Worm (Caenorhabditis elegans) whole organism, late embryonic: ENCODE data around the gene fbxa-126.

ENCODE experiments used
- ama-1 ChIP-seq: fragments of 150-350 bp; optimal IDR thresholded peaks from 2 replicates; lab custom pipeline; 2014
- ceh-24 ChIP-seq: sonication (generic microtip); optimal IDR thresholded peaks from 2 replicates; lab custom pipeline; 2016; ENCODE audit warnings: mild to moderate bottlenecking, missing genetic modification characterization, missing compliant biosample characterization
- elt-2 ChIP-seq: sonication (generic microtip); optimal IDR thresholded peaks from 2 replicates; lab custom pipeline; 2016; ENCODE audit warnings: missing genetic modification reagents, missing genetic modification characterization, missing compliant biosample characterization
- ets-4 ChIP-seq: sonication (generic microtip); optimal IDR thresholded peaks from 2 replicates; lab custom pipeline; 2016; ENCODE audit warnings: missing genetic modification characterization, missing compliant biosample characterization
- fax-1 ChIP-seq: sonication (generic microtip); optimal IDR thresholded peaks from 2 replicates; lab custom pipeline; 2016; ENCODE audit warnings: missing genotype, missing genetic modification characterization, missing compliant biosample characterization
- nfya-1 ChIP-seq: sonication (generic microtip); optimal IDR thresholded peaks from 2 replicates; lab custom pipeline; 2017; ENCODE audit warnings: missing genetic modification characterization, mild to moderate bottlenecking, missing compliant biosample characterization, antibody characterized with exemption, moderate library complexity
- pha-4 ChIP-seq: fragments of 150-350 bp; optimal IDR thresholded peaks from 2 replicates; lab custom pipeline; 2018; ENCODE audit warnings: missing biosample characterization, missing genetic modification reagents, missing genetic modification characterization
- rnt-1 ChIP-seq: sonication (generic microtip); optimal IDR thresholded peaks from 2 replicates; lab custom pipeline; 2016; ENCODE audit warnings: missing genetic modification characterization, missing compliant biosample characterization
- syd-9 ChIP-seq: sonication (generic microtip); optimal IDR thresholded peaks from 2 replicates; lab custom pipeline; 2016; ENCODE audit warnings: mild to moderate bottlenecking, missing genetic modification characterization, moderate library complexity, missing compliant biosample characterization
- unc-55 ChIP-seq: sonication (generic microtip); optimal IDR thresholded peaks from 2 replicates; lab custom pipeline; 2017; ENCODE audit warnings: missing biosample characterization, missing genetic modification reagents, missing genetic modification characterization

DNA sequence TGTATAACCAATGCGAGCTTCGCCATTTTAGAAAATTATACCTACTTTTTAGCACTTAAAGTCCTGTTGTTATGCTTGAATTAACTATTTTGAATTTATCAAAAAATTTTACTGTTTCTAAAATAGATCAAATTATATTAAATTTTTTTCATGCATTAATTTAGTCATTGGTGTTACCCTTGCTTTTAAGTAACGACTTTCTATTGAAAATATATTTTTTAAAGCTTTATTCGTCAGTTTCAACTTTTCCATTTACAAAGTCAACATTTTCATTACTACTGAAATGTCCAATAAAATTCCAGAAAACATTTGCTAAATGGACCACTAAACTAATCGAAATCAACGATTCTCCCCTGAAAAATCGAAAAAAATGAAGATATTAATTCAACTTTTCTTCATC, 30.0 kb downstream of the fbxa-126 start, which contains the start of gene Y64G10A.7:
- no peak for TF ChIP-seq nfya-1 (tag; lab: Kevin White, UChicago)
- no peak for TF ChIP-seq pha-4 (tag; lab: Kevin White, UChicago)
- TF ChIP-seq ama-1 (lab: Kevin White, UChicago) = no peak
- TF ChIP-seq ets-4 (tag; lab: Kevin White, UChicago) = no peak
- no peak for TF ChIP-seq rnt-1 (tag; lab: Kevin White, UChicago)
- no peak for TF ChIP-seq fax-1 (tag; lab: Kevin White, UChicago)
- TF ChIP-seq elt-2 (tag; lab: Kevin White, UChicago) = no peak
- TF ChIP-seq ceh-24 = no peak
- no peak for TF ChIP-seq syd-9 (tag; lab: Kevin White, UChicago)
- no peak for TF ChIP-seq unc-55
